Fruit fly (Drosophila melanogaster) whole organism, embryonic: ENCODE results near the gene Cpr62Bc.
A peak's percentile ranks its signal among the peaks of the same experiment; 100 is the strongest.

ENCODE experiments used
- Ada2b ChIP-seq: fragments of 200-800 bp; sonication (Bioruptor generic); IDR thresholded peaks from 2 replicates; pipeline ENCODE4 v1.3.6; 2022; ENCODE audit warnings: missing biosample characterization, missing genetic modification characterization
- B-H2 ChIP-seq: fragments of 200-800 bp; sonication (Bioruptor generic); optimal IDR thresholded peaks from 2 replicates; lab custom pipeline; 2018; ENCODE audit warnings: missing biosample characterization, mild to moderate bottlenecking, missing genetic modification characterization
- Bgb ChIP-seq: fragments of 200-800 bp; sonication (Bioruptor generic); IDR thresholded peaks from 2 replicates; pipeline ENCODE4 v1.3.6; 2022; ENCODE audit warnings: missing biosample characterization, missing genetic modification characterization; ENCODE audit not compliant: partially characterized antibody
- Bteb2 ChIP-seq: fragments of 200-800 bp; sonication (Bioruptor generic); optimal IDR thresholded peaks from 2 replicates; lab custom pipeline; 2016; ENCODE audit warnings: missing biosample characterization, missing genetic modification characterization
- CG10431 ChIP-seq: fragments of 200-800 bp; sonication (Bioruptor generic); optimal IDR thresholded peaks from 3 replicates; lab custom pipeline; 2018; ENCODE audit warnings: missing biosample characterization, mild to moderate bottlenecking, missing genetic modification characterization
- CG11247 ChIP-seq: fragments of 200-800 bp; sonication (Bioruptor generic); IDR thresholded peaks from 2 replicates; pipeline ENCODE4 v1.3.6; 2022; ENCODE audit warnings: missing biosample characterization, missing genetic modification characterization
- CG12104 ChIP-seq: fragments of 200-800 bp; sonication (Bioruptor generic); optimal IDR thresholded peaks from 3 replicates; lab custom pipeline; 2016; ENCODE audit warnings: missing biosample characterization, missing genetic modification characterization
- CG12299 ChIP-seq: fragments of 200-800 bp; sonication (Bioruptor generic); optimal IDR thresholded peaks from 2 replicates; lab custom pipeline; 2018; ENCODE audit warnings: missing biosample characterization, mild to moderate bottlenecking, missing genetic modification characterization
- CG12769 ChIP-seq: fragments of 200-800 bp; sonication (Bioruptor generic); optimal IDR thresholded peaks from 2 replicates; lab custom pipeline; 2019; ENCODE audit warnings: missing biosample characterization, mild to moderate bottlenecking, missing genetic modification characterization, moderate library complexity
- CG14441 ChIP-seq: fragments of 200-800 bp; sonication (Bioruptor generic); IDR thresholded peaks from 2 replicates; pipeline ENCODE4 v1.3.6; 2022; ENCODE audit warnings: missing biosample characterization, missing genetic modification characterization
- CG15011 ChIP-seq: fragments of 200-800 bp; sonication (Bioruptor generic); optimal IDR thresholded peaks from 3 replicates; lab custom pipeline; 2018; ENCODE audit warnings: missing biosample characterization, mild to moderate bottlenecking, missing genetic modification characterization
- CG16779 ChIP-seq: fragments of 200-800 bp; sonication (Bioruptor generic); IDR thresholded peaks from 2 replicates; pipeline ENCODE4 v1.3.6; 2022; ENCODE audit warnings: missing biosample characterization, missing genetic modification characterization
- CG17829 ChIP-seq: fragments of 200-800 bp; optimal IDR thresholded peaks from 2 replicates; lab custom pipeline; 2019; ENCODE audit warnings: missing biosample characterization, mild to moderate bottlenecking, missing genetic modification characterization, moderate library complexity
- CG2199 ChIP-seq: fragments of 200-800 bp; sonication (Bioruptor generic); IDR thresholded peaks from 3 replicates; pipeline ENCODE4 v1.3.6; 2022; ENCODE audit warnings: missing biosample characterization, missing genetic modification characterization
- CG31224 ChIP-seq: fragments of 200-800 bp; sonication (Bioruptor generic); IDR thresholded peaks from 2 replicates; pipeline ENCODE4 v1.3.6; 2022; ENCODE audit warnings: missing biosample characterization, missing genetic modification characterization
- CG32772 ChIP-seq: fragments of 200-800 bp; sonication (Bioruptor generic); IDR thresholded peaks from 2 replicates; pipeline ENCODE4 v1.3.6; 2022; ENCODE audit warnings: missing biosample characterization, missing genetic modification characterization
- CG33213 ChIP-seq: fragments of 200-800 bp; sonication (Bioruptor generic); optimal IDR thresholded peaks from 3 replicates; lab custom pipeline; 2016; ENCODE audit warnings: missing biosample characterization, missing genetic modification characterization
- CG3838 ChIP-seq: fragments of 200-800 bp; sonication (Bioruptor generic); optimal IDR thresholded peaks from 3 replicates; lab custom pipeline; 2016; ENCODE audit warnings: missing biosample characterization, missing genetic modification characterization
- CG42726 ChIP-seq: fragments of 200-800 bp; sonication (Bioruptor generic); IDR thresholded peaks from 2 replicates; pipeline ENCODE4 v1.3.6; 2022; ENCODE audit warnings: missing biosample characterization, missing genetic modification characterization; ENCODE audit not compliant: partially characterized antibody
- CG4617 ChIP-seq: fragments of 200-800 bp; sonication (Bioruptor generic); optimal IDR thresholded peaks from 3 replicates; lab custom pipeline; 2016; ENCODE audit warnings: missing biosample characterization, missing genetic modification characterization, borderline replicate concordance
- CG7556 ChIP-seq: fragments of 200-800 bp; sonication (Bioruptor generic); optimal IDR thresholded peaks from 2 replicates; lab custom pipeline; 2017; ENCODE audit warnings: missing biosample characterization, mild to moderate bottlenecking, missing genetic modification characterization
- CG9609 ChIP-seq: fragments of 200-800 bp; sonication (Bioruptor generic); optimal IDR thresholded peaks from 3 replicates; lab custom pipeline; 2016; ENCODE audit warnings: missing biosample characterization, missing genetic modification characterization
- CkIIα-i1 ChIP-seq: fragments of 200-800 bp; sonication (Bioruptor generic); IDR thresholded peaks from 2 replicates; pipeline ENCODE4 v1.3.6; 2022; ENCODE audit warnings: missing biosample characterization, missing genetic modification characterization
- Dip3 ChIP-seq: fragments of 200-800 bp; sonication (Bioruptor generic); optimal IDR thresholded peaks from 3 replicates; lab custom pipeline; 2016; ENCODE audit warnings: missing biosample characterization, missing genetic modification characterization
- Gug ChIP-seq: fragments of 200-800 bp; sonication (Bioruptor generic); IDR thresholded peaks from 4 replicates; pipeline ENCODE4 v1.3.6; 2022; ENCODE audit warnings: missing biosample characterization, missing genetic modification characterization
- Lpt ChIP-seq: fragments of >200 bp; optimal IDR thresholded peaks from 2 replicates; lab custom pipeline; 2018; ENCODE audit warnings: missing biosample characterization, missing genetic modification characterization
- al ChIP-seq: fragments of 200-800 bp; sonication (Bioruptor generic); IDR thresholded peaks from 2 replicates; pipeline ENCODE4 v1.3.6; 2022; ENCODE audit warnings: missing biosample characterization, missing genetic modification characterization
- bab2 ChIP-seq: fragments of 200-800 bp; sonication (Bioruptor generic); optimal IDR thresholded peaks from 2 replicates; lab custom pipeline; 2016; ENCODE audit warnings: missing biosample characterization, missing genetic modification characterization
- cas ChIP-seq: fragments of 200-800 bp; sonication (Bioruptor generic); IDR thresholded peaks from 2 replicates; pipeline ENCODE4 v1.3.6; 2022; ENCODE audit warnings: missing biosample characterization, missing genetic modification characterization
- ci ChIP-seq: fragments of 200-800 bp; sonication (Bioruptor generic); IDR thresholded peaks from 3 replicates; pipeline ENCODE4 v1.3.6; 2022; ENCODE audit warnings: missing biosample characterization, missing genetic modification characterization
- dati ChIP-seq: fragments of 200-800 bp; sonication (Bioruptor generic); IDR thresholded peaks from 2 replicates; pipeline ENCODE4 v1.3.6; 2022; ENCODE audit warnings: missing biosample characterization, missing genetic modification characterization
- dm ChIP-seq: fragments of 200-800 bp; sonication (Bioruptor generic); optimal IDR thresholded peaks from 3 replicates; lab custom pipeline; 2016; ENCODE audit warnings: missing biosample characterization, missing genetic modification characterization
- emc ChIP-seq: fragments of 200-800 bp; sonication (Bioruptor generic); optimal IDR thresholded peaks from 2 replicates; lab custom pipeline; 2016; ENCODE audit warnings: missing biosample characterization, missing genetic modification characterization
- ems ChIP-seq: fragments of 200-800 bp; sonication (Bioruptor generic); optimal IDR thresholded peaks from 3 replicates; lab custom pipeline; 2016; ENCODE audit warnings: missing biosample characterization, missing genetic modification characterization
- gsb-n ChIP-seq: fragments of 200-800 bp; sonication (Bioruptor generic); optimal IDR thresholded peaks from 3 replicates; lab custom pipeline; 2018; ENCODE audit warnings: missing biosample characterization, mild to moderate bottlenecking, missing genetic modification characterization
- gt ChIP-seq: fragments of 200-800 bp; sonication (Bioruptor generic); IDR thresholded peaks from 2 replicates; pipeline ENCODE4 v1.3.6; 2022; ENCODE audit warnings: missing biosample characterization, missing genetic modification characterization
- her ChIP-seq: fragments of 200-800 bp; sonication (Bioruptor generic); optimal IDR thresholded peaks from 2 replicates; lab custom pipeline; 2016; ENCODE audit warnings: missing biosample characterization, missing genetic modification characterization
- insv ChIP-seq, 2 experiments: fragments of 200-800 bp; sonication (Bioruptor generic); optimal IDR thresholded peaks; 3 replicates each; lab custom pipeline; 2016 to 2018; ENCODE audit warnings: missing biosample characterization in 2 of 2, missing genetic modification characterization in 2 of 2
- ken ChIP-seq: fragments of 200-800 bp; sonication (Bioruptor generic); IDR thresholded peaks from 3 replicates; pipeline ENCODE4 v1.3.6; 2022; ENCODE audit warnings: missing biosample characterization, missing genetic modification characterization
- lov ChIP-seq, 2 experiments: fragments of 200-800 bp in 1 of 2; fragments of >200 bp in 1 of 2; sonication (Bioruptor generic) in 1 of 2; IDR thresholded peaks in 1 of 2; optimal IDR thresholded peaks in 1 of 2; 2 replicates in 1 of 2; 3 replicates in 1 of 2; pipeline versions ENCODE4 v1.3.6 to Lab custom; 2017 to 2022; ENCODE audit warnings: missing biosample characterization in 1 of 2, missing genetic modification characterization in 1 of 2
- mld ChIP-seq: fragments of 200-800 bp; sonication (Bioruptor generic); IDR thresholded peaks from 3 replicates; pipeline ENCODE4 v1.3.6; 2022; ENCODE audit warnings: missing biosample characterization, missing genetic modification characterization; ENCODE audit not compliant: partially characterized antibody
- onecut ChIP-seq: fragments of 200-800 bp; sonication (Bioruptor generic); IDR thresholded peaks from 2 replicates; pipeline ENCODE4 v1.3.6; 2022; ENCODE audit warnings: missing biosample characterization, missing genetic modification characterization
- org-1 ChIP-seq: fragments of 200-800 bp; sonication (Bioruptor generic); optimal IDR thresholded peaks from 2 replicates; lab custom pipeline; 2017; ENCODE audit warnings: missing biosample characterization, missing genetic modification characterization
- slou ChIP-seq: fragments of 200-800 bp; sonication (Bioruptor generic); optimal IDR thresholded peaks from 3 replicates; lab custom pipeline; 2016; ENCODE audit warnings: missing biosample characterization, missing genetic modification characterization
- sob ChIP-seq: fragments of 200-800 bp; sonication (Bioruptor generic); IDR thresholded peaks from 2 replicates; pipeline ENCODE4 v1.3.6; 2022; ENCODE audit warnings: missing biosample characterization, missing genetic modification characterization
- tna ChIP-seq: fragments of 200-800 bp; sonication (Bioruptor generic); IDR thresholded peaks from 2 replicates; pipeline ENCODE4 v1.3.6; 2022; ENCODE audit warnings: missing biosample characterization, missing genetic modification characterization; ENCODE audit not compliant: partially characterized antibody
- ttk ChIP-seq: fragments of 200-800 bp; sonication (Bioruptor generic); IDR thresholded peaks from 2 replicates; pipeline ENCODE4 v2.1.2; 2022; ENCODE audit warnings: missing biosample characterization, missing genetic modification characterization
- vfl ChIP-seq: fragments of 200-800 bp; sonication (Bioruptor generic); optimal IDR thresholded peaks from 2 replicates; lab custom pipeline; 2016; ENCODE audit warnings: missing biosample characterization, missing genetic modification characterization
- vvl ChIP-seq: fragments of 200-800 bp; sonication (Bioruptor generic); IDR thresholded peaks from 2 replicates; pipeline ENCODE4 v1.3.6; 2022; ENCODE audit warnings: missing biosample characterization, missing genetic modification characterization
- z ChIP-seq: fragments of 200-800 bp; sonication (Bioruptor generic); IDR thresholded peaks from 3 replicates; pipeline ENCODE4 v1.3.6; 2022; ENCODE audit warnings: missing biosample characterization, missing genetic modification characterization

Gene Cpr62Bc

DNA sequence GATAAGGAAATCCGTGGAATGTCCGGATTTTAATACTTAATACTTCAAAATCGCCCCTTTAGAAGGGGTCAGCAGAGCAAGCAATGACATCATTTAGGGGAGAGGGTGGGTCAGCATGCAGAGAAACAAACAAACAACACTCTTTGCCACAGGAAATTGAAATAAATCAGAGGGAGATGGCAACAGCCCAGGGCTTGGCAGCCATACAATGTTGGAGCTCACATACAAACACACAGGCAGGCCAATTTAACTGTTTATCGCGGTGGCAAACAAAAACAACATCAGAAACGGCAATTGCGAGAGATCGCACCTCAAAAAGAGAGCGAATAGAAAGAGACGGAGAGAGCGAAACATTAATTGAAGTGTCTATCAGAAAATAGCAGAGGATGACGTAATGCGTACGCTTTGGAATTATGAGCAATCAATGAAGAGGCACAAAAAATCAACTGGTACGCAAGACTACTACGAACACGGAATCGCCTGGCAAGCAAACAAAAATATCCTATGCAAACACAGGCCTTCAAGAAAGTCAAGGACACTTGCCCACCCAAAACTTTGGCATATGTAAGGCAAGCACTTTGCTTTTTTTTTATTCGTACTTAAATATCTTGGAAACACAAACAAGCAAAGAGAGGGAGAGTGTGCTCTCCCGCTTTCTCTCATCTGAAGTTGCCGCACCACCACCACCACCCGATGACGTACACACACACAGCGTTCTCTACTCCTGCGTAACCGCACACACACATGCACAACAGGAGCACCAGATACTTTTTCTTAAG is 47.5 kb downstream of the Cpr62Bc start (continued):
- no peak for TF ChIP-seq CG7556 (GFP tag; lab: Kevin White, UChicago)
- no peak for TF ChIP-seq CG9609 (GFP tag; lab: Kevin White, UChicago)
- TF ChIP-seq B-H2 (GFP tag; lab: Kevin White, UChicago), result peak; percentile 84
- TF ChIP-seq CG12299 (tag; lab: Kevin White, UChicago), result no peak
- TF ChIP-seq CG3838 (GFP tag; lab: Kevin White, UChicago), result peak; percentile 60
- no peak for TF ChIP-seq org-1 (GFP tag; lab: Kevin White, UChicago)
- no peak for TF ChIP-seq cas (GFP tag; lab: Robert Waterston, UW)
- peak; percentile 41; the same call in 2 of the 3 replicates for TF ChIP-seq CG2199 (GFP tag; lab: Robert Waterston, UW)
- no peak for TF ChIP-seq CG12769
- no peak for TF ChIP-seq vfl (GFP tag; lab: Kevin White, UChicago)
- TF ChIP-seq sob (GFP tag; lab: Robert Waterston, UW), result peak; percentile 61; the same call in 1 of the 2 replicates
- TF ChIP-seq ems, result no peak
- TF ChIP-seq CG4617 (GFP tag; lab: Kevin White, UChicago), result no peak
- no peak for TF ChIP-seq dati (GFP tag; lab: Robert Waterston, UW)
- TF ChIP-seq CG11247 (GFP tag; lab: Robert Waterston, UW), result peak; percentile 34; the same call in 1 of the 2 replicates
- no peak for TF ChIP-seq CG17829 (tag; lab: Kevin White, UChicago)
- TF ChIP-seq z (GFP tag; lab: Robert Waterston, UW), result no peak
- no peak for TF ChIP-seq gsb-n
- peak; percentile 18; the same call in 1 of the 2 replicates for TF ChIP-seq ttk (GFP tag; lab: Robert Waterston, UW)
- TF ChIP-seq ci (GFP tag; lab: Robert Waterston, UW), result peak; percentile 80
- no peak for TF ChIP-seq dm (GFP tag; lab: Kevin White, UChicago)
- TF ChIP-seq al (GFP tag; lab: Robert Waterston, UW), result no peak
- no peak; the same call in 1 of the 2 replicates for TF ChIP-seq tna
- peak; percentile 14 for TF ChIP-seq CG12104 (GFP tag; lab: Kevin White, UChicago)
- TF ChIP-seq Bteb2 (GFP tag; lab: Kevin White, UChicago), result no peak
- TF ChIP-seq Dip3 (GFP tag; lab: Kevin White, UChicago), result no peak
- TF ChIP-seq gt (GFP tag; lab: Robert Waterston, UW), result no peak
- TF ChIP-seq Gug (GFP tag; lab: Robert Waterston, UW), result no peak
- TF ChIP-seq CG31224 (GFP tag; lab: Robert Waterston, UW), result no peak
- TF ChIP-seq onecut, result no peak; the same call in 1 of the 2 replicates
- no peak for TF ChIP-seq slou (GFP tag; lab: Kevin White, UChicago)
- no peak; the same call in 1 of the 2 replicates for TF ChIP-seq Bgb (GFP tag; lab: Robert Waterston, UW)
- no peak for TF ChIP-seq CG16779 (GFP tag; lab: Robert Waterston, UW)
- no peak for TF ChIP-seq CG42726 (GFP tag; lab: Robert Waterston, UW)
- TF ChIP-seq ken (GFP tag; lab: Robert Waterston, UW), result no peak
- peak in 1 of 2 experiments; percentile 23 for TF ChIP-seq insv (GFP tag; optimal IDR thresholded peaks at IDR 0.05; lab: Kevin White, UChicago)
- TF ChIP-seq emc (GFP tag; lab: Kevin White, UChicago), result no peak
- TF ChIP-seq CG10431 (GFP tag; lab: Kevin White, UChicago), result no peak
- TF ChIP-seq Lpt (GFP tag; lab: Kevin White, UChicago), result no peak
- TF ChIP-seq CG15011, result no peak
- no peak for TF ChIP-seq Ada2b (GFP tag; lab: Robert Waterston, UW)
- peak; percentile 71 for TF ChIP-seq lov (optimal IDR thresholded peaks at IDR 0.05; lab: Kevin White, UChicago)
- TF ChIP-seq lov (GFP tag; IDR thresholded peaks at IDR 0.05; lab: Robert Waterston, UW), result peak; percentile 54; the same call in 1 of the 3 replicates
- TF ChIP-seq CG14441 (GFP tag; lab: Robert Waterston, UW), result peak; percentile 44; the same call in 1 of the 2 replicates
- no peak for TF ChIP-seq CG32772 (GFP tag; lab: Robert Waterston, UW)
- TF ChIP-seq bab2, result no peak
- no peak for TF ChIP-seq mld (GFP tag; lab: Robert Waterston, UW)
- no peak for TF ChIP-seq CG33213 (GFP tag; lab: Kevin White, UChicago)
- TF ChIP-seq CkIIα-i1 (GFP tag; lab: Robert Waterston, UW), result no peak
- peak; percentile 70 for TF ChIP-seq vvl
- peak; percentile 41 for TF ChIP-seq her (GFP tag; lab: Kevin White, UChicago)
